Fruit fly (Drosophila melanogaster): ENCODE measurements around the gene ninaG.

dm6 chr3R:11437528-11437927, 16.0 kb upstream of the ninaG start, which contains the start of gene CG17230:
- TF ChIP-seq CG6854 (GFP tag; optimal IDR thresholded peaks at IDR 0.05), result no peak
- TF ChIP-seq CG1621 (tag; optimal IDR thresholded peaks at IDR 0.05), result no peak
- TF ChIP-seq CG7368 (GFP tag; optimal IDR thresholded peaks at IDR 0.05), result no peak
- no peak for TF ChIP-seq CG8119 (GFP tag; IDR thresholded peaks at IDR 0.05)
- no peak for TF ChIP-seq Eip78C (GFP tag)
- no peak for TF ChIP-seq vri (GFP tag; optimal IDR thresholded peaks at IDR 0.05)
- no peak for TF ChIP-seq net (GFP tag; optimal IDR thresholded peaks at IDR 0.05)
- no peak for TF ChIP-seq CG16779 (tag; optimal IDR thresholded peaks at IDR 0.05)
- TF ChIP-seq Sox102F (GFP tag; optimal IDR thresholded peaks at IDR 0.05), result no peak
- TF ChIP-seq spab (GFP tag; optimal IDR thresholded peaks at IDR 0.05), result no peak
- no peak for TF ChIP-seq Sox15 (GFP tag; optimal IDR thresholded peaks at IDR 0.05)
- no peak for TF ChIP-seq CG6792 (GFP tag; optimal IDR thresholded peaks at IDR 0.05)

Data from whole organism, prepupa.